Fruit fly (Drosophila melanogaster): Measurements from ENCODE around the gene Nemp.

Gene Nemp

DNA sequence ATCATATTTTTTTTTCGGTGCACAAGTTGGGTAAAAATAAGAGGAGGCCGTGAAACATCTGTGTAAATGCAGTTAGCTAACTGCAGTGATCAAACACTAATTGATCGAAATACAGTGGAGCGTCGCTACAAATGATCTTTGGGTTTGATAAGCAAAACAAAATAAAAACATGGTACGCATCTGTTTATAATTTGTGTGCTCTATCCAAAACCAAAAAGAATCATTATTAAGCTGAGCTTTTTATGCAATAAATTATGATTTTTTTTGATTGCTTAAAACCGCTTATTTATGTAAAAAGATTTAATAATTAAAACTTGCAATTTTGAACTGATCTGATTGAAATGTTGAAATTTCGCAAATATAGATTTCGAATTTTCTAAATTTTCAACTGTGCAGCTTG is 15.4 kb upstream of the Nemp start (continued):
- TF ChIP-seq CG32006 (GFP tag; optimal IDR thresholded peaks at IDR 0.05) (peak; percentile 64), Sox102F (GFP tag; optimal IDR thresholded peaks at IDR 0.05) (peak; percentile 6), CG31627 (GFP tag; optimal IDR thresholded peaks at IDR 0.05) (peak; percentile 29), vri (GFP tag; optimal IDR thresholded peaks at IDR 0.05) (no peak), Smox (GFP tag; optimal IDR thresholded peaks at IDR 0.05) (peak; percentile 34), Eip78C (GFP tag) (peak; percentile 45), OdsH (GFP tag; optimal IDR thresholded peaks at IDR 0.05) (peak; percentile 14)

DNA sequence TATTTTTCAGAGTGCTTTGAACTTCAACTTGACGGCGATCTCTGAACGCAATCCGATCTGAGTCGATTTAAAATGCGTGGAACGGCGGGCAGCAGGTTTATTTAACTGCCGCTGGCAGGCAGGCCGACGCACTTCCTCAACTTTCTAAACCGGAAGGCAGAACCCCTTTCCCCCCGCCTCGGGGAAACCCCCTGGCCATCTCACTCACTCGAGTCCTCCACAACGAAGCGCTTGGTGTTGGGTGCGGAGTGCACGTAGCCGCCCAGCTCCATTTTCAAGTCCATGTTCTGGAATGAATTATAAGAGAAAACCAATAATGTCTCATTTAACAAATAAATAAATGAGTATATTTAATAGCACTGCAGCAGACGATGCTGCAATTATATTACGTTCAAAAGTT is 15.0 kb upstream of the Nemp start:
- TF ChIP-seq Eip78C (GFP tag): peak; percentile 51
- TF ChIP-seq Met (GFP tag; optimal IDR thresholded peaks at IDR 0.05): peak; percentile 4
- TF ChIP-seq ss (GFP tag; optimal IDR thresholded peaks at IDR 0.05): no peak

DNA sequence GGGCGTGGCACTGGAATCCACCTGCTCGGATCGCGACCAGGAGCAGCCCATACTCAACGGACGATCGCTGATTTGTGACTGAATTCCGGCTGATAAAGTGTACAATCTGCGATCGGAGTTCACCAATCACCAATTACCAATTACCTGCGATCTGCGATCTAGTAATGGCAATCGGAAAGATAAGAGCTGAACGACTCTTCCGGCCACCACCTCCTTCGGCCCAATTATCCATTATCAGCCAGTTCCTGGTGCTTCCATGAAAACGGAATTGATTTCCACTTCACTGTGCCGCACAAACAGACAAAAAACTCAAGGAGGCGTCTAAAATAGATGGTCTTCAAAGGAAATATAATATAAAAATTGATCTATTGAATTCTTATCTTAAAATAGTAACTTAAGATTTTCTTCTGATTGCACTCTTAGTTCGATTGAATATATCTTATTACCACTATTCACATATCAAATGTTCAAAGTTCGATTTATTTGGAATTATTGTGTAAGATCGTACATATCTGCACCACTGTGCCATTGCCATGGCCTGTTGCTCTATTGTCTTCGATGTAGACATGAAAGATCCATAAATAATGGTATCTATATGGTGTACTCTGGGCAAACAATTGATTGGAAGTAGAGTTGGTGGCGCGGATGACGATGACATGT is 9.7 kb upstream of the Nemp start, which contains the start of gene CG15865:
TSS of gene CG15865 (minus strand) at position 51 of the 660 bp plus-strand sequence.
- TF ChIP-seq svp (GFP tag) (peak; percentile 70), CG6808 (GFP tag; optimal IDR thresholded peaks at IDR 0.05) (peak; percentile 16), Sox102F (GFP tag; optimal IDR thresholded peaks at IDR 0.05) (no peak), salr (GFP tag; optimal IDR thresholded peaks at IDR 0.05) (no peak), cyc (GFP tag; optimal IDR thresholded peaks at IDR 0.05) (no peak), fkh (GFP tag; optimal IDR thresholded peaks at IDR 0.05) (peak; percentile 7), ss (GFP tag; optimal IDR thresholded peaks at IDR 0.05) (peak in 1 of 2 experiments; percentile 11), Ets96B (tag; optimal IDR thresholded peaks at IDR 0.05) (peak; percentile 5), Eip78C (GFP tag) (peak; percentile 72), Hr38 (GFP tag; optimal IDR thresholded peaks at IDR 0.05) (no peak), Smox (GFP tag; optimal IDR thresholded peaks at IDR 0.05) (peak; percentile 16)

DNA sequence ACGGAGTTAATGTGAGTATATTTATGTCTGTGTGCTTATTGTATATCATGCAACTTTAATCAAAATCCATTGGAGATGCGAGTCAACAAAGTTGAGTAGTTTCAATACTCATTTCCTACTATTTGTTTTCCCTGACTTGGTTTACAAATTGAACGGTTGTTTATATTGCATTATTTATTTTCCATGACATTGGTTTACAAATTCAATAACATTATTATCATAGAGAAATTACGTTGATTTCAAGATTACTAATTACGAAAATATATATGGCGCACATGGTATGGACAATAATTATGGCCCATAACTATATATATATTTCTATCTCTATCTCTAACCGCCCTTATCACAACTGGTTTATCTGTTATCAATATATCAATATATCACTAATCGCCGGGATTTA is 5.8 kb upstream of the Nemp start:
- TF ChIP-seq fkh (GFP tag; optimal IDR thresholded peaks at IDR 0.05) (peak; percentile 17), Eip78C (GFP tag) (peak; percentile 13), vri (GFP tag; optimal IDR thresholded peaks at IDR 0.05) (no peak)

DNA sequence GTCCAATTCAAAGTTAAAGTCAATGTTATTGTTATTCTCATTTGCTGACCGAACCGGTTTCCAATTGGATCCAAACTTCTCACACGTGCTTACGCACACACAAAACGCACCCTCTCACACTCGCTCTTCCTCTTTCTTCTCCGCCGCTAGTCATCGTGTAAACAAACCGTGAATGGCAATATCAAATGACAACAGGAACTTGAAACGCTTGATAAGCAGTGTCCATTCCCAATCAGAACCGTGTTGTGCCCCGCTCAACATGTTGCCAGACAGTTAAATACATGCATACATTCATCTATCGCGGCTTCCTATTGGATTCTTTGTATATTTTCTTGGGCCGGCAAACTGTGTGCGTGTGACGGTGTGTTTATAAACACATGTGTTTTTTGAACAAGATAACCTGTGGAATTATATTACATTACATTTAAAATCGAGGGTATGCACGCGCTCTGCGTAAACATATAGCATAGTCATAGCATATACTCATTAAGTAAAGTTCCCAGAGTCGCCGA is 965 bp upstream of the Nemp start:
- TF ChIP-seq Eip78C (GFP tag) (peak; percentile 62), spab (GFP tag; optimal IDR thresholded peaks at IDR 0.05) (no peak), fkh (GFP tag; optimal IDR thresholded peaks at IDR 0.05) (peak; percentile 96), dsx (GFP tag; optimal IDR thresholded peaks at IDR 0.05; ENCODE audit: poor library complexity, severe bottlenecking) (peak; percentile 20), CG16779 (tag; optimal IDR thresholded peaks at IDR 0.05) (peak; percentile 47), CG6854 (GFP tag; optimal IDR thresholded peaks at IDR 0.05) (peak; percentile 6), CG3032 (tag; optimal IDR thresholded peaks at IDR 0.05) (no peak), svp (GFP tag) (peak; percentile 76), CG15336 (GFP tag; IDR thresholded peaks at IDR 0.05) (peak; percentile 28; the same call in 1 of the 2 replicates)

DNA sequence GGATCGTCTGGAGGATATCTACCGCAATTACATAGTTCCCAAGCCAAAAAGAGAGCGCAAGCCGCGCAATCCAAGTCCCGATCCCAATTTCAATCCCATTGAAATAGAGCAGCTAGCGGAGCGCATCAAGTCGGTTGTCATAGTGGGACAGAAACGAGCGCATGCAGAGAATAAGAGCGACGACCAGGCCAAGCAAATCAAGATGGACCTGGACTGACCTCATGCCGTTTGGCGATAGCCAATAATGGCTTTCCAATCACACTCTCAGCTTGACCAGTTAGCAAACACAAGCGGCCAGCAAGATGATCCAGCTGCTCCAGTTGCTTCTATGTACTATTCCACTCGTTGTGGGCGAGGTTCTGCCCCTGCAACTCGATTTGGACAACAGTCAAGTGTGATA is 3.2 kb downstream of the Nemp start:
- TF ChIP-seq Eip78C (GFP tag) (peak; percentile 16), svp (GFP tag) (peak; percentile 98), Sox14 (GFP tag; optimal IDR thresholded peaks at IDR 0.05) (no peak), Hr4 (GFP tag; optimal IDR thresholded peaks at IDR 0.05) (no peak), Gug (GFP tag; IDR thresholded peaks at IDR 0.05) (no peak), CG6854 (GFP tag; optimal IDR thresholded peaks at IDR 0.05) (no peak), Hr38 (GFP tag; optimal IDR thresholded peaks at IDR 0.05) (no peak)

DNA sequence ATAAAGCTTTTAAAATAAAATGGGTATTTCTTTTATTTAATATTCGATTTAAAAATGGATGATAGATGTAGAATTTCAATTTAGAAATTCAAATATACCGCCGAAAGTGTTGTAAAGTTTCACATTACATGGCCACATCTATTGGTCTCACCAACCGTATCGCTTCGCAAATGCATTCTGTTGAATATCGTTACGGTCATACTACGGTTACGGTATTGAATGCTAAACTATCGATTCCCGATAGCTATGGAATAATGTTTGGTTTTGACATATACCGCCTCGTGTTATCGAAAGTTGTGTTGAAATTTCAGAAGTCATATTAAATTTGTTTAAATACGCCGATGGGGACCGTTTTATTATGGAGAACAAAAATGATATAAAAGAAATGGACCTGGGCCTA is 3.7 kb downstream of the Nemp start, which contains the start of the genes CG32573 and CG42512:
TSS of gene CG32573 (plus strand) at position 279 of the 400 bp plus-strand sequence.
TSS of gene CG42512 (plus strand) at position 279 of the 400 bp plus-strand sequence.
- no peak for TF ChIP-seq CG4318 (GFP tag; optimal IDR thresholded peaks at IDR 0.05)
- TF ChIP-seq CG8119 (GFP tag; IDR thresholded peaks at IDR 0.05): no peak
- TF ChIP-seq Blimp-1 (GFP tag; optimal IDR thresholded peaks at IDR 0.05): no peak
- TF ChIP-seq esn (GFP tag; optimal IDR thresholded peaks at IDR 0.05): no peak
- TF ChIP-seq svp (GFP tag): no peak
- TF ChIP-seq Ets21C (GFP tag; optimal IDR thresholded peaks at IDR 0.05): no peak
- peak; percentile 0 for TF ChIP-seq CG3919 (GFP tag; optimal IDR thresholded peaks at IDR 0.05)
- no peak for TF ChIP-seq ss (GFP tag; optimal IDR thresholded peaks at IDR 0.05)
- no peak for TF ChIP-seq CG6163 (GFP tag; IDR thresholded peaks at IDR 0.05)
- no peak for TF ChIP-seq dsx (GFP tag; optimal IDR thresholded peaks at IDR 0.05; ENCODE audit: poor library complexity, severe bottlenecking)
- no peak for TF ChIP-seq CG3032 (tag; optimal IDR thresholded peaks at IDR 0.05)
- TF ChIP-seq achi (GFP tag; optimal IDR thresholded peaks at IDR 0.05): peak; percentile 60
- TF ChIP-seq CG11902 (GFP tag; optimal IDR thresholded peaks at IDR 0.05): no peak
- no peak for TF ChIP-seq lz (GFP tag; optimal IDR thresholded peaks at IDR 0.05)
- peak; percentile 95 for TF ChIP-seq CG1621 (tag; optimal IDR thresholded peaks at IDR 0.05)
- TF ChIP-seq salr (GFP tag; optimal IDR thresholded peaks at IDR 0.05): no peak
- no peak for TF ChIP-seq CG6854 (GFP tag; optimal IDR thresholded peaks at IDR 0.05)
- no peak for TF ChIP-seq fd59A (GFP tag; optimal IDR thresholded peaks at IDR 0.05)
